Fruit fly (Drosophila melanogaster): ENCODE results near the gene Sgs1.

The Sgs1 gene

DNA sequence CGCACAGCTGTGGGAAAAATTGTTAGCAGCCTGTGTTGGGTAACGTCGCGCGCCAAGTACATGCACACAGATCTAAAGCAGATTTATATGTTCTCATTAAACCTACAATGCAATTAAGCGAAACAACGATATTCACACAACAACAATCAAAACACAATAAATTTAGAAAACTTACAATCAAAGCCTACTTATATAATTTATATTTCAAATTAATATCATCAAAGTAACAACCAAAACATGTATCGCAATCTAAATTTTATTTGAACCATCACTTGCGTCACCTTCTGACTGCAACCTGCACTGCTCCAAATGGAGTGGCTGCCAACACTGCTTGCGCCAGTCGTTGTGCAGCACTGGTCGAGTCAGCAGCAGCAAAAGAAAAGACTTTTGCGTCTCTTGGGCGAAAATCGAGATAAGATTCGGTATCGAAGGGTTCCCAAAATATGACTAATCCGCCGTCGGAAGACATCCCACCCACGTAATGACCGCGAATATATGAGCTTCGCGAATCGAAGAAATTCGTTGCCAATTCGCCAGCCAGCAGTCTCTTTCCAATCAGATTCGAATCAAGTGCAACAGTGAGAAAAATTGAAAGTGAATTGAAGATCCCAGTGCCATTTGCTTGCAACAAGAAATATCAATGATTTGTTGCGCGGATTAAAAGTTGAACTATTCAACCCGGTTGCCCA is 44.2 kb downstream of the Sgs1 start, which contains the start of the genes CG8892 and CG34126 (continued):
- peak; percentile 95 for TF ChIP-seq CG6792 (GFP tag; optimal IDR thresholded peaks at IDR 0.05)
- TF ChIP-seq Met (GFP tag; optimal IDR thresholded peaks at IDR 0.05): peak; percentile 95
- TF ChIP-seq CG31627 (GFP tag; optimal IDR thresholded peaks at IDR 0.05): peak; percentile 99
- TF ChIP-seq Hr39 (GFP tag; optimal IDR thresholded peaks at IDR 0.05): peak; percentile 98
- peak; percentile 96 for TF ChIP-seq Sox102F (GFP tag; optimal IDR thresholded peaks at IDR 0.05)
- TF ChIP-seq CG10631 (GFP tag; optimal IDR thresholded peaks at IDR 0.05): peak; percentile 99
- TF ChIP-seq achi (GFP tag; optimal IDR thresholded peaks at IDR 0.05): peak; percentile 96
- TF ChIP-seq CG6808 (GFP tag; optimal IDR thresholded peaks at IDR 0.05): peak; percentile 93
- TF ChIP-seq Sox14 (GFP tag; optimal IDR thresholded peaks at IDR 0.05): peak; percentile 97
- TF ChIP-seq net (GFP tag; optimal IDR thresholded peaks at IDR 0.05): peak; percentile 94
- peak; percentile 96 for TF ChIP-seq dac (GFP tag; optimal IDR thresholded peaks at IDR 0.05)
- TF ChIP-seq Hr4 (GFP tag; optimal IDR thresholded peaks at IDR 0.05): peak; percentile 96
- TF ChIP-seq CG34406 (GFP tag; optimal IDR thresholded peaks at IDR 0.05): peak; percentile 94
- TF ChIP-seq CG8319 (GFP tag; optimal IDR thresholded peaks at IDR 0.05): peak; percentile 96
- TF ChIP-seq dsx (GFP tag; optimal IDR thresholded peaks at IDR 0.05; ENCODE audit: poor library complexity, severe bottlenecking): peak; percentile 89
- peak; percentile 92 for TF ChIP-seq Ets96B (tag; optimal IDR thresholded peaks at IDR 0.05)
- TF ChIP-seq CG16779 (tag; optimal IDR thresholded peaks at IDR 0.05): peak; percentile 82
- peak; percentile 81 for TF ChIP-seq CG6276 (GFP tag; optimal IDR thresholded peaks at IDR 0.05)
- TF ChIP-seq Eip93F (GFP tag; optimal IDR thresholded peaks at IDR 0.05): peak; percentile 87
- peak; percentile 98 for TF ChIP-seq lz (GFP tag; optimal IDR thresholded peaks at IDR 0.05)
- TF ChIP-seq vri (GFP tag; optimal IDR thresholded peaks at IDR 0.05): peak; percentile 95
- peak; percentile 98 for TF ChIP-seq CG11902 (GFP tag; optimal IDR thresholded peaks at IDR 0.05)
- peak; percentile 84 for TF ChIP-seq CG15336 (GFP tag; IDR thresholded peaks at IDR 0.05)

DNA sequence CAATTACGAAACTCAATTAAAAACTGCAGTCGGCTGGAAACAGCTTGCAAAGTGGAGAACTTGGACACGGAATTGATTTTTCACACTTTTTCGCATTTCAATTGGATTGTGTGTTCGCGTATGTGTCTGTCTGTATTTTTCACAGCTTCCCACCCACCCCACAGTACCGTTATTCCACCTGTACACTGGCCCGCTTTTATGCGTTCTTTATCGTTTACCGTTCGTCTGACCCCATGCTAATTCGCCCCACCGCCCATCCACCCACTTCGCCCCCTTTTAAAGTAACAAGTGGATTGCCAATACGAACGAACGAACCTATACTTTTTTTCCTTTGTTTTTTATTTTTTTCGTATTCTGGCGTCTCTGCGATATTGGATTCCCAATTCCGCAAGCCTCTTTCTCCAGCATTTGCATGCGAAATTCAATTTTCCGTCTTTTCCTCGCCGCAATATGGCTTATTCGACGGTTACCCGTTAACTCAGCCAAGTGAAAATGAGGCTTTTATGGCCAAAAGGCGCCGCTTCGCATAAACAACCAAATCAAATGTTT is 45.0 kb downstream of the Sgs1 start:
- TF ChIP-seq pdm3 (GFP tag; optimal IDR thresholded peaks at IDR 0.05) (no peak), dsx (GFP tag; optimal IDR thresholded peaks at IDR 0.05; ENCODE audit: poor library complexity, severe bottlenecking) (no peak), Eip93F (GFP tag; optimal IDR thresholded peaks at IDR 0.05) (no peak), Eip78C (GFP tag) (no peak), acj6 (GFP tag; optimal IDR thresholded peaks at IDR 0.05) (no peak), eg (GFP tag; IDR thresholded peaks at IDR 0.05) (no peak), CG8119 (GFP tag; IDR thresholded peaks at IDR 0.05) (no peak), CG1621 (tag; optimal IDR thresholded peaks at IDR 0.05) (no peak), salr (GFP tag; optimal IDR thresholded peaks at IDR 0.05) (no peak), CG11762 (GFP tag; optimal IDR thresholded peaks at IDR 0.05; ENCODE audit: insufficient read depth) (no peak), Blimp-1 (GFP tag; optimal IDR thresholded peaks at IDR 0.05) (no peak), Ets21C (GFP tag; optimal IDR thresholded peaks at IDR 0.05) (no peak), CG10631 (GFP tag; optimal IDR thresholded peaks at IDR 0.05) (no peak), CG7368 (GFP tag; optimal IDR thresholded peaks at IDR 0.05) (no peak), CG6808 (GFP tag; optimal IDR thresholded peaks at IDR 0.05) (no peak), CG6276 (GFP tag; optimal IDR thresholded peaks at IDR 0.05) (no peak), CG10669 (GFP tag; optimal IDR thresholded peaks at IDR 0.05) (no peak), dac (GFP tag; optimal IDR thresholded peaks at IDR 0.05) (no peak), CG6163 (GFP tag; IDR thresholded peaks at IDR 0.05) (no peak), CG32006 (GFP tag; optimal IDR thresholded peaks at IDR 0.05) (no peak)
